Worm (Caenorhabditis elegans): Measurements from ENCODE around the gene gcy-4.

The gcy-4 gene

ce11 chrII:10288926-10289325 lies 19.7 kb downstream of the gcy-4 start:
- TF ChIP-seq ces-1 (GFP tag; optimal IDR thresholded peaks at IDR 0.05) (no peak), elt-1 (tag; optimal IDR thresholded peaks at IDR 0.05; ENCODE audit: borderline replicate concordance, insufficient read depth) (peak; percentile 4), mep-1 (tag; optimal IDR thresholded peaks at IDR 0.05) (no peak)

- TF ChIP-seq ces-1 (GFP tag; optimal IDR thresholded peaks at IDR 0.05) = peak; percentile 26
- no peak for TF ChIP-seq elt-1 (tag; optimal IDR thresholded peaks at IDR 0.05; ENCODE audit: borderline replicate concordance, insufficient read depth)
- no peak for TF ChIP-seq unc-39 (tag; optimal IDR thresholded peaks at IDR 0.05)
Measured at ce11 chrII:10284991-10285390, 23.6 kb downstream of the gcy-4 start.

- TF ChIP-seq zip-8 (tag; optimal IDR thresholded peaks at IDR 0.05) (no peak), hlh-1 (tag; optimal IDR thresholded peaks at IDR 0.05) (no peak), tbx-8 (GFP tag; optimal IDR thresholded peaks at IDR 0.05) (no peak), bed-3 (GFP tag; optimal IDR thresholded peaks at IDR 0.05) (no peak), sptf-1 (tag; optimal IDR thresholded peaks at IDR 0.05) (no peak), ztf-11 (tag; optimal IDR thresholded peaks at IDR 0.05) (no peak), nhr-76 (tag; optimal IDR thresholded peaks at IDR 0.05) (no peak), sem-2 (GFP tag; optimal IDR thresholded peaks at IDR 0.05) (no peak), blmp-1 (tag; optimal IDR thresholded peaks at IDR 0.05) (no peak), ham-2 (GFP tag; optimal IDR thresholded peaks at IDR 0.05) (no peak), mep-1 (tag; optimal IDR thresholded peaks at IDR 0.05) (no peak), pha-4 (tag; optimal IDR thresholded peaks at IDR 0.05) (no peak), snpc-4 (tag; optimal IDR thresholded peaks at IDR 0.05) (no peak), nhr-2 (tag; optimal IDR thresholded peaks at IDR 0.05) (no peak), M03D4.4 (tag; optimal IDR thresholded peaks at IDR 0.05) (no peak), cnd-1 (tag; optimal IDR thresholded peaks at IDR 0.05) (no peak), elt-3 (tag; optimal IDR thresholded peaks at IDR 0.05) (no peak)
Measured at ce11 chrII:10283145-10283544, 25.5 kb downstream of the gcy-4 start.

ce11 chrII:10281674-10282073 lies 27.0 kb downstream of the gcy-4 start:
- TF ChIP-seq nhr-12 (tag; optimal IDR thresholded peaks at IDR 0.05) (no peak), lsy-2 (tag; optimal IDR thresholded peaks at IDR 0.05) (no peak), ham-2 (GFP tag; optimal IDR thresholded peaks at IDR 0.05) (no peak), ceh-43 (GFP tag; optimal IDR thresholded peaks at IDR 0.05) (no peak), elt-1 (tag; optimal IDR thresholded peaks at IDR 0.05; ENCODE audit: borderline replicate concordance, insufficient read depth) (no peak), ceh-83 (GFP tag; optimal IDR thresholded peaks at IDR 0.05) (no peak), nhr-76 (tag; optimal IDR thresholded peaks at IDR 0.05) (no peak), nhr-2 (tag; optimal IDR thresholded peaks at IDR 0.05) (no peak), sem-2 (GFP tag; optimal IDR thresholded peaks at IDR 0.05) (no peak), cnd-1 (tag; optimal IDR thresholded peaks at IDR 0.05) (no peak), snpc-4 (tag; optimal IDR thresholded peaks at IDR 0.05) (no peak), ces-1 (GFP tag; optimal IDR thresholded peaks at IDR 0.05) (no peak), mls-2 (tag; optimal IDR thresholded peaks at IDR 0.05) (no peak), M03D4.4 (tag; optimal IDR thresholded peaks at IDR 0.05) (no peak), blmp-1 (tag; optimal IDR thresholded peaks at IDR 0.05) (no peak), drap-1 (GFP tag; optimal IDR thresholded peaks at IDR 0.05) (no peak), nhr-28 (tag; optimal IDR thresholded peaks at IDR 0.05) (no peak), pha-4 (tag; optimal IDR thresholded peaks at IDR 0.05) (no peak), ztf-11 (tag; optimal IDR thresholded peaks at IDR 0.05) (no peak)

- TF ChIP-seq ces-1 (GFP tag; optimal IDR thresholded peaks at IDR 0.05) = peak; percentile 29
- no peak for TF ChIP-seq unc-39 (tag; optimal IDR thresholded peaks at IDR 0.05)
- TF ChIP-seq ztf-11 (tag; optimal IDR thresholded peaks at IDR 0.05) = no peak
Measured at ce11 chrII:10279561-10279960, 29.1 kb downstream of the gcy-4 start, which contains the start of gene ZK971.1. ZK971.1 (minus strand) TSS chrII:10279661.

- TF ChIP-seq ces-1 (GFP tag; optimal IDR thresholded peaks at IDR 0.05) = peak; percentile 53
- no peak for TF ChIP-seq drap-1 (GFP tag; optimal IDR thresholded peaks at IDR 0.05)
Measured at ce11 chrII:10271093-10271492, 37.5 kb downstream of the gcy-4 start, which contains the start of gene F54B3.4. F54B3.4 (minus strand) TSS chrII:10271193.

ce11 chrII:10270052-10270451 lies 38.6 kb downstream of the gcy-4 start, which contains the start of gene F54B3.2:
F54B3.2 (minus strand) TSS chrII:10270152.
- TF ChIP-seq cnd-1 (tag; optimal IDR thresholded peaks at IDR 0.05) = no peak
- TF ChIP-seq ceh-43 (GFP tag; optimal IDR thresholded peaks at IDR 0.05) = no peak
- no peak for TF ChIP-seq ceh-39 (tag; optimal IDR thresholded peaks at IDR 0.05)
- no peak for TF ChIP-seq mls-2 (tag; optimal IDR thresholded peaks at IDR 0.05)
- no peak for TF ChIP-seq lin-32 (GFP tag; optimal IDR thresholded peaks at IDR 0.05)
- no peak for TF ChIP-seq ham-2 (GFP tag; optimal IDR thresholded peaks at IDR 0.05)
- TF ChIP-seq drap-1 (GFP tag; optimal IDR thresholded peaks at IDR 0.05) = no peak
- TF ChIP-seq unc-39 (tag; optimal IDR thresholded peaks at IDR 0.05) = no peak
- TF ChIP-seq elt-3 (tag; optimal IDR thresholded peaks at IDR 0.05) = no peak
- no peak for TF ChIP-seq hlh-1 (tag; optimal IDR thresholded peaks at IDR 0.05)
- TF ChIP-seq tbx-8 (GFP tag; optimal IDR thresholded peaks at IDR 0.05) = no peak
- no peak for TF ChIP-seq ceh-83 (GFP tag; optimal IDR thresholded peaks at IDR 0.05)
- TF ChIP-seq M03D4.4 (tag; optimal IDR thresholded peaks at IDR 0.05) = no peak
- no peak for TF ChIP-seq ces-1 (GFP tag; optimal IDR thresholded peaks at IDR 0.05)
- no peak for TF ChIP-seq flh-1 (GFP tag; optimal IDR thresholded peaks at IDR 0.05)
- no peak for TF ChIP-seq lsy-2 (tag; optimal IDR thresholded peaks at IDR 0.05)
- no peak for TF ChIP-seq lin-13 (tag; optimal IDR thresholded peaks at IDR 0.05)
- TF ChIP-seq unc-120 (tag; optimal IDR thresholded peaks at IDR 0.05; ENCODE audit: poor library complexity, severe bottlenecking) = no peak
- TF ChIP-seq nhr-2 (tag; optimal IDR thresholded peaks at IDR 0.05) = no peak

Data from whole organism, mixed stage, embryonic.